Worm (Caenorhabditis elegans): Measurements from ENCODE around the gene clec-130.

clec-130 gene

ce11 chrII:3617512-3617911 lies 44.2 kb downstream of the clec-130 start, which contains the start of gene F40E12.1:
F40E12.1 (plus strand) TSS chrII:3617812.
- TF ChIP-seq lin-13 (tag; optimal IDR thresholded peaks at IDR 0.05) (no peak), blmp-1 (tag; optimal IDR thresholded peaks at IDR 0.05) (no peak), unc-39 (tag; optimal IDR thresholded peaks at IDR 0.05) (no peak), hlh-1 (tag; optimal IDR thresholded peaks at IDR 0.05) (no peak), ham-2 (GFP tag; optimal IDR thresholded peaks at IDR 0.05) (no peak), lin-32 (GFP tag; optimal IDR thresholded peaks at IDR 0.05) (no peak)

DNA sequence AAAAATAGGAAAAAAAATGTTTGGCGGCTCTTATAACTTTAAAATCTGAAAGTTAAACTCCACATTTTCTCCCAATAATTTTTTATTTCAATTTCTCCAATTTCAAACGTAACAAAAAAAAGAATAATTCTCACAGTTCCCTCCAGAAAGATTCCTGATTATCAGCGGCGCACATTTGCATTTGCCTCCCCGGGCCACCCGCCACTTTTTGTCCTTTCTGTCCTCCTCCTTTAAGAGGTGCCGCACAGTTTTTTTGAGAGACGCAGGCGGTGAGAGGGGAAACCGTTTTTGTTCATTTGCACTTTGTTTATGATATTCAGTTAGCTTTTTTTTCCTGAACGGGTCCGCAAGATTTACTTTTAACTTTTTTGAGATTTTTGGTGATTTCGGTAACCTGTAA lies 47.5 kb downstream of the clec-130 start:
- TF ChIP-seq unc-39 (tag; optimal IDR thresholded peaks at IDR 0.05) (no peak), mep-1 (tag; optimal IDR thresholded peaks at IDR 0.05) (peak; percentile 17)

DNA sequence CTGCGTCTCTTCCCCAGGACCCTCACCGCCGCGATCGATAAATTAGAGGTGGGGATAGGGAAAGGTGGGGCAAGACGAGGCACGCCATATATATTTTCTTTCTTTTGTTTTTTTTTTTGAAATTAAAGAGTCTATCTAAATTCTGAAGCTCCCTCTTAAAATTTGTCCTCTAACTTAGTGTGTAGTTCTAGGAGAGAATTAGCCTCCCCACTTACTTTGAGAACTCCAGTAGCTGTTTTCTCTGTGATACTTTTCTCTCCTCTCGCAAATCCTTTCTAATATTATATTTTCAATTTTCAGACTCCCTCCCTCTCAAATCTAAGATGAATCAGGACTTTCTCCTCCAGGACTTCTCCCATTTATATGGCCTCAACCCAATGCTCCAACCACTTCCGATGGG lies 48.7 kb downstream of the clec-130 start, which contains the start of gene M151.7:
TSS of gene M151.7 (plus strand) at position 301 of the 400 bp plus-strand sequence.
- no peak for TF ChIP-seq bed-3 (GFP tag; optimal IDR thresholded peaks at IDR 0.05)
